Worm (Caenorhabditis elegans) whole organism, L3 larva: ENCODE measurements around the gene D2096.12.

ENCODE experiments used
- R02D3.7 ChIP-seq: fragments of 150-350 bp; optimal IDR thresholded peaks from 2 replicates; lab custom pipeline; 2014; ENCODE audit warnings: missing biosample characterization, missing genetic modification characterization
- ZK546.5 ChIP-seq: sonication (generic microtip); optimal IDR thresholded peaks from 2 replicates; lab custom pipeline; 2017; ENCODE audit warnings: missing biosample characterization, missing genetic modification characterization
- aly-2 ChIP-seq: fragments of 150-350 bp; optimal IDR thresholded peaks from 2 replicates; lab custom pipeline; 2014; ENCODE audit warnings: missing biosample characterization, missing genetic modification characterization
- ama-1 ChIP-seq: fragments of 150-350 bp; optimal IDR thresholded peaks from 2 replicates; lab custom pipeline; 2018
- ceh-16 ChIP-seq: sonication (generic microtip); optimal IDR thresholded peaks from 2 replicates; lab custom pipeline; 2017; ENCODE audit warnings: missing biosample characterization, missing genetic modification characterization
- ceh-28 ChIP-seq: fragments of 150-350 bp; optimal IDR thresholded peaks from 2 replicates; lab custom pipeline; 2014; ENCODE audit warnings: missing biosample characterization, missing genetic modification reagents, missing genetic modification characterization
- ceh-82 ChIP-seq: fragments of 150-350 bp; optimal IDR thresholded peaks from 2 replicates; lab custom pipeline; 2014; ENCODE audit warnings: missing biosample characterization, missing genetic modification characterization
- ceh-9 ChIP-seq: sonication (generic microtip); optimal IDR thresholded peaks from 2 replicates; lab custom pipeline; 2018; ENCODE audit warnings: missing biosample characterization, missing genetic modification characterization
- daf-12 ChIP-seq: fragments of 150-350 bp; optimal IDR thresholded peaks from 2 replicates; lab custom pipeline; 2014; ENCODE audit warnings: missing biosample characterization, missing genetic modification reagents, missing genetic modification characterization
- egl-27 ChIP-seq: sonication (generic microtip); optimal IDR thresholded peaks from 4 replicates; lab custom pipeline; 2017; ENCODE audit warnings: missing biosample characterization, missing genetic modification reagents, missing genetic modification characterization
- egl-5 ChIP-seq: fragments of 150-350 bp; optimal IDR thresholded peaks from 2 replicates; lab custom pipeline; 2017; ENCODE audit warnings: missing biosample characterization, missing genetic modification reagents, missing genetic modification characterization, inconsistent platforms
- elt-1 ChIP-seq: fragments of 150-350 bp; optimal IDR thresholded peaks from 2 replicates; lab custom pipeline; 2014; ENCODE audit warnings: missing biosample characterization, missing genetic modification characterization
- elt-2 ChIP-seq: sonication (generic microtip); optimal IDR thresholded peaks from 2 replicates; lab custom pipeline; 2016; ENCODE audit warnings: missing genetic modification reagents, mild to moderate bottlenecking, missing genetic modification characterization, missing compliant biosample characterization
- elt-3 ChIP-seq, 3 experiments: fragments of 150-350 bp in 1 of 3; sonication (generic microtip) in 2 of 3; optimal IDR thresholded peaks; 2 replicates in 2 of 3; 4 replicates in 1 of 3; lab custom pipeline; 2014 to 2017; ENCODE audit warnings: missing biosample characterization in 3 of 3, missing genetic modification characterization in 3 of 3
- eor-1 ChIP-seq, 2 experiments: fragments of 150-350 bp; optimal IDR thresholded peaks; 2 replicates each; lab custom pipeline; 2014 to 2018; ENCODE audit warnings: missing biosample characterization in 2 of 2, missing genetic modification characterization in 2 of 2
- fkh-10 ChIP-seq: sonication (generic microtip); optimal IDR thresholded peaks from 2 replicates; lab custom pipeline; 2017; ENCODE audit warnings: missing biosample characterization, missing genetic modification reagents, missing genetic modification characterization
- fkh-2 ChIP-seq: fragments of 150-350 bp; optimal IDR thresholded peaks from 2 replicates; lab custom pipeline; 2014; ENCODE audit warnings: missing biosample characterization, missing genetic modification reagents, missing genetic modification characterization
- fos-1 ChIP-seq: fragments of 150-350 bp; optimal IDR thresholded peaks from 2 replicates; lab custom pipeline; 2014; ENCODE audit warnings: missing biosample characterization, missing genetic modification characterization
- hmg-11 ChIP-seq: sonication (generic microtip); optimal IDR thresholded peaks from 2 replicates; lab custom pipeline; 2016; ENCODE audit warnings: missing genetic modification characterization, missing compliant biosample characterization
- jun-1 ChIP-seq: fragments of 150-350 bp; optimal IDR thresholded peaks from 2 replicates; lab custom pipeline; 2014; ENCODE audit warnings: missing biosample characterization, missing genetic modification reagents, missing genetic modification characterization
- lin-15B ChIP-seq: fragments of 150-350 bp; optimal IDR thresholded peaks from 2 replicates; lab custom pipeline; 2014; ENCODE audit warnings: missing biosample characterization, missing genetic modification characterization
- lin-39 ChIP-seq: fragments of 150-350 bp; optimal IDR thresholded peaks from 2 replicates; lab custom pipeline; 2018; ENCODE audit warnings: missing biosample characterization, missing genetic modification reagents, missing genetic modification characterization
- lsy-12 ChIP-seq: sonication (generic microtip); optimal IDR thresholded peaks from 2 replicates; lab custom pipeline; 2016; ENCODE audit warnings: mild to moderate bottlenecking, missing genetic modification characterization, missing compliant biosample characterization
- mdl-1 ChIP-seq: fragments of 150-350 bp; optimal IDR thresholded peaks from 2 replicates; lab custom pipeline; 2014; ENCODE audit warnings: missing biosample characterization, missing genetic modification characterization
- mml-1 ChIP-seq: fragments of 150-350 bp; sonication (generic microtip); optimal IDR thresholded peaks from 3 replicates; lab custom pipeline; 2014; ENCODE audit warnings: missing biosample characterization, missing genetic modification characterization
- nfya-1 ChIP-seq: sonication (generic microtip); optimal IDR thresholded peaks from 2 replicates; lab custom pipeline; 2017; ENCODE audit warnings: missing genetic modification characterization, mild to moderate bottlenecking, missing compliant biosample characterization, antibody characterized with exemption, moderate library complexity; ENCODE audit not compliant: insufficient read depth
- nhr-11 ChIP-seq: fragments of 150-350 bp; optimal IDR thresholded peaks from 2 replicates; lab custom pipeline; 2014; ENCODE audit warnings: missing biosample characterization, missing genetic modification characterization
- nhr-12 ChIP-seq: fragments of 150-350 bp; optimal IDR thresholded peaks from 2 replicates; lab custom pipeline; 2014; ENCODE audit warnings: missing biosample characterization, missing genetic modification characterization
- nhr-23 ChIP-seq: fragments of 150-350 bp; optimal IDR thresholded peaks from 2 replicates; lab custom pipeline; 2014; ENCODE audit warnings: missing biosample characterization, missing genetic modification reagents, missing genetic modification characterization
- nhr-237 ChIP-seq: fragments of 150-350 bp; optimal IDR thresholded peaks from 2 replicates; lab custom pipeline; 2014; ENCODE audit warnings: missing biosample characterization, missing genetic modification characterization
- nhr-25 ChIP-seq: sonication (generic microtip); optimal IDR thresholded peaks from 2 replicates; lab custom pipeline; 2017; ENCODE audit warnings: missing biosample characterization, missing genetic modification characterization
- nhr-28 ChIP-seq: fragments of 150-350 bp; optimal IDR thresholded peaks from 2 replicates; lab custom pipeline; 2014; ENCODE audit warnings: missing biosample characterization, missing genetic modification characterization
- nhr-43 ChIP-seq: sonication (generic microtip); optimal IDR thresholded peaks from 2 replicates; lab custom pipeline; 2016; ENCODE audit warnings: mild to moderate bottlenecking, missing genetic modification characterization, missing compliant biosample characterization; ENCODE audit not compliant: poor library complexity, severe bottlenecking
- nhr-67 ChIP-seq: fragments of 150-350 bp; optimal IDR thresholded peaks from 2 replicates; lab custom pipeline; 2014; ENCODE audit warnings: missing biosample characterization, missing genetic modification characterization
- nhr-77 ChIP-seq: fragments of 150-350 bp; optimal IDR thresholded peaks from 2 replicates; lab custom pipeline; 2014; ENCODE audit warnings: missing biosample characterization, missing genetic modification characterization
- pha-4 ChIP-seq: fragments of 150-350 bp; optimal IDR thresholded peaks from 2 replicates; lab custom pipeline; 2014; ENCODE audit warnings: missing biosample characterization, missing genetic modification reagents, missing genetic modification characterization
- skn-1 ChIP-seq: fragments of 150-350 bp; optimal IDR thresholded peaks from 2 replicates; lab custom pipeline; 2014; ENCODE audit warnings: missing biosample characterization, missing genetic modification characterization
- snpc-4 ChIP-seq: fragments of 150-350 bp; optimal IDR thresholded peaks from 2 replicates; lab custom pipeline; 2014; ENCODE audit warnings: missing biosample characterization, missing genetic modification characterization
- tbx-2 ChIP-seq: sonication (generic microtip); optimal IDR thresholded peaks from 2 replicates; lab custom pipeline; 2016; ENCODE audit warnings: mild to moderate bottlenecking, missing genetic modification characterization, missing compliant biosample characterization
- unc-39 ChIP-seq: sonication (generic microtip); optimal IDR thresholded peaks from 4 replicates; lab custom pipeline; 2017; ENCODE audit warnings: missing biosample characterization, missing genetic modification characterization
- unc-62 ChIP-seq: fragments of 150-350 bp; sonication (generic microtip); optimal IDR thresholded peaks from 4 replicates; lab custom pipeline; 2014; ENCODE audit warnings: missing biosample characterization, missing genetic modification reagents, missing genetic modification characterization
- zag-1 ChIP-seq: fragments of 150-350 bp; optimal IDR thresholded peaks from 2 replicates; lab custom pipeline; 2014; ENCODE audit warnings: missing biosample characterization, missing genetic modification characterization
- ztf-11 ChIP-seq: fragments of 150-350 bp; optimal IDR thresholded peaks from 2 replicates; lab custom pipeline; 2014; ENCODE audit warnings: missing biosample characterization, missing genetic modification characterization
- ztf-4 ChIP-seq: fragments of 150-350 bp; optimal IDR thresholded peaks from 2 replicates; lab custom pipeline; 2014; ENCODE audit warnings: missing biosample characterization, missing genetic modification characterization

Gene D2096.12

ce11 chrIV:8376923-8377322, 13.7 kb downstream of the D2096.12 start:
- no peak for TF ChIP-seq nhr-11 (tag; lab: Kevin White, UChicago)
- no peak for TF ChIP-seq tbx-2 (tag; lab: Kevin White, UChicago)
- peak; percentile 44 for TF ChIP-seq nfya-1 (tag; lab: Kevin White, UChicago)
- no peak for TF ChIP-seq lin-15B (tag; lab: Kevin White, UChicago)
- no peak for TF ChIP-seq ZK546.5 (tag; lab: Kevin White, UChicago)
- TF ChIP-seq nhr-237 (tag; lab: Kevin White, UChicago) = no peak
- TF ChIP-seq aly-2 = no peak
- no peak for TF ChIP-seq ceh-82 (tag; lab: Kevin White, UChicago)
- peak; percentile 55 for TF ChIP-seq pha-4 (tag; lab: Kevin White, UChicago)
- no peak for TF ChIP-seq unc-62 (GFP tag; lab: Kevin White, UChicago)
- TF ChIP-seq daf-12 = no peak

ce11 chrIV:8377501-8377900, 14.2 kb downstream of the D2096.12 start, which contains the start of gene D2096.7:
Gene D2096.7, minus strand, starts transcription at chrIV:8377630.
- TF ChIP-seq jun-1 (no peak), ama-1 (lab: Kevin White, UChicago) (peak; percentile 77), elt-2 (tag; lab: Kevin White, UChicago) (peak; percentile 2), eor-1 (tag; optimal IDR thresholded peaks at IDR 0.05; lab: Kevin White, UChicago) (no peak), nhr-43 (tag; lab: Kevin White, UChicago) (peak; percentile 31), ztf-4 (tag; lab: Kevin White, UChicago) (peak; percentile 47), lsy-12 (peak; percentile 6), snpc-4 (tag; lab: Kevin White, UChicago) (no peak), pha-4 (tag; lab: Kevin White, UChicago) (no peak), nhr-12 (no peak), mml-1 (tag; lab: Kevin White, UChicago) (no peak), fos-1 (tag; lab: Kevin White, UChicago) (no peak)

ce11 chrIV:8378280-8378679, 15.0 kb downstream of the D2096.12 start:
- TF ChIP-seq nfya-1 (tag; lab: Kevin White, UChicago) (no peak), fkh-10 (GFP tag; lab: Kevin White, UChicago) (no peak), lin-39 (tag; lab: Kevin White, UChicago) (no peak), zag-1 (no peak), nhr-67 (no peak), skn-1 (tag; lab: Kevin White, UChicago) (no peak), unc-39 (tag; lab: Kevin White, UChicago) (no peak), lin-15B (tag; lab: Kevin White, UChicago) (no peak), ceh-28 (tag; lab: Kevin White, UChicago) (no peak), ztf-11 (tag; lab: Kevin White, UChicago) (no peak), hmg-11 (tag; lab: Kevin White, UChicago) (no peak), tbx-2 (tag; lab: Kevin White, UChicago) (no peak), fos-1 (tag; lab: Kevin White, UChicago) (no peak), nhr-28 (tag; lab: Kevin White, UChicago) (no peak), elt-1 (no peak), ZK546.5 (tag; lab: Kevin White, UChicago) (no peak), mdl-1 (tag; lab: Kevin White, UChicago) (no peak), R02D3.7 (no peak), ceh-82 (tag; lab: Kevin White, UChicago) (no peak)

ce11 chrIV:8379278-8379677, 16.0 kb downstream of the D2096.12 start, which contains the start of gene nap-1:
Gene nap-1, minus strand, starts transcription at chrIV:8379319.
- TF ChIP-seq hmg-11 (tag; lab: Kevin White, UChicago) (peak; percentile 68), nhr-25 (peak; percentile 47), nhr-28 (tag; lab: Kevin White, UChicago) (no peak), fkh-2 (tag; lab: Kevin White, UChicago) (no peak), tbx-2 (tag; lab: Kevin White, UChicago) (no peak), nhr-23 (tag; lab: Kevin White, UChicago) (peak; percentile 75), R02D3.7 (peak; percentile 97), nhr-77 (tag; lab: Kevin White, UChicago) (no peak), fos-1 (tag; lab: Kevin White, UChicago) (no peak), nhr-67 (no peak), ceh-82 (tag; lab: Kevin White, UChicago) (no peak), nhr-43 (tag; lab: Kevin White, UChicago) (no peak), elt-1 (no peak), daf-12 (no peak), snpc-4 (tag; lab: Kevin White, UChicago) (peak; percentile 83), fkh-10 (GFP tag; lab: Kevin White, UChicago) (peak; percentile 24), nhr-237 (tag; lab: Kevin White, UChicago) (no peak), egl-27 (tag; lab: Kevin White, UChicago) (no peak), ceh-9 (tag; lab: Kevin White, UChicago) (no peak), mdl-1 (tag; lab: Kevin White, UChicago) (no peak), nfya-1 (tag; lab: Kevin White, UChicago) (peak; percentile 87), elt-3 (tag; optimal IDR thresholded peaks at IDR 0.05; lab: Kevin White, UChicago) (no peak), lsy-12 (no peak), ztf-11 (tag; lab: Kevin White, UChicago) (no peak), ceh-28 (tag; lab: Kevin White, UChicago) (peak; percentile 39), eor-1 (tag; optimal IDR thresholded peaks at IDR 0.05; lab: Kevin White, UChicago) (no peak), skn-1 (tag; lab: Kevin White, UChicago) (peak; percentile 33), egl-5 (tag; lab: Kevin White, UChicago) (peak; percentile 85), ZK546.5 (tag; lab: Kevin White, UChicago) (no peak), ceh-16 (tag; lab: Kevin White, UChicago) (no peak), aly-2 (no peak), unc-62 (GFP tag; lab: Kevin White, UChicago) (peak; percentile 26)
